Fruit fly (Drosophila melanogaster) whole organism, prepupa: Measurements from ENCODE around the gene Pmvk.

Experiments
- Blimp-1 ChIP-seq: fragments of 200-800 bp; sonication (Bioruptor generic); optimal IDR thresholded peaks from 3 replicates; lab custom pipeline; 2017; ENCODE audit warnings: missing biosample characterization, missing genetic modification characterization, mild to moderate bottlenecking, moderate library complexity, missing genetic modification reagents
- CG11294 ChIP-seq: fragments of 200-800 bp; sonication (Bioruptor generic); IDR thresholded peaks from 2 replicates; pipeline ENCODE4 v1.3.6; 2022; ENCODE audit warnings: missing biosample characterization, missing genetic modification characterization
- CG11762 ChIP-seq: fragments of 200-800 bp; sonication (Bioruptor generic); optimal IDR thresholded peaks from 3 replicates; lab custom pipeline; 2016; ENCODE audit warnings: missing biosample characterization, missing genetic modification characterization; ENCODE audit not compliant: insufficient read depth
- CG11902 ChIP-seq: fragments of 200-800 bp; sonication (Bioruptor generic); optimal IDR thresholded peaks from 3 replicates; lab custom pipeline; 2016; ENCODE audit warnings: missing biosample characterization, missing genetic modification characterization
- CG15336 ChIP-seq: fragments of 200-800 bp; sonication (Bioruptor generic); IDR thresholded peaks from 2 replicates; pipeline ENCODE4 v1.3.6; 2022; ENCODE audit warnings: missing biosample characterization, missing genetic modification characterization
- CG1621 ChIP-seq: fragments of 200-800 bp; sonication (Bioruptor generic); optimal IDR thresholded peaks from 3 replicates; lab custom pipeline; 2018; ENCODE audit warnings: missing biosample characterization, mild to moderate bottlenecking, missing genetic modification characterization
- CG16779 ChIP-seq: fragments of 200-800 bp; sonication (Bioruptor generic); optimal IDR thresholded peaks from 3 replicates; lab custom pipeline; 2017; ENCODE audit warnings: missing biosample characterization, mild to moderate bottlenecking, missing genetic modification characterization
- CG32006 ChIP-seq: fragments of 200-800 bp; sonication (Bioruptor generic); optimal IDR thresholded peaks from 3 replicates; lab custom pipeline; 2017; ENCODE audit warnings: missing biosample characterization, mild to moderate bottlenecking, missing genetic modification characterization
- CG34406 ChIP-seq: fragments of 200-800 bp; sonication (Bioruptor generic); optimal IDR thresholded peaks from 3 replicates; lab custom pipeline; 2016; ENCODE audit warnings: missing biosample characterization, missing genetic modification characterization
- CG4318 ChIP-seq: fragments of 200-800 bp; sonication (Bioruptor generic); optimal IDR thresholded peaks from 3 replicates; lab custom pipeline; 2017; ENCODE audit warnings: missing biosample characterization, mild to moderate bottlenecking, missing genetic modification characterization
- CG6163 ChIP-seq: fragments of 200-800 bp; sonication (Bioruptor generic); IDR thresholded peaks from 3 replicates; pipeline ENCODE4 v1.3.6; 2022; ENCODE audit warnings: missing biosample characterization, missing genetic modification characterization
- CG6276 ChIP-seq: fragments of 200-800 bp; sonication (Bioruptor generic); optimal IDR thresholded peaks from 2 replicates; lab custom pipeline; 2017; ENCODE audit warnings: missing biosample characterization, mild to moderate bottlenecking, missing genetic modification characterization
- CG6792 ChIP-seq: fragments of 200-800 bp; sonication (Bioruptor generic); optimal IDR thresholded peaks from 3 replicates; lab custom pipeline; 2016; ENCODE audit warnings: missing biosample characterization, missing genetic modification characterization
- CG6808 ChIP-seq: fragments of 200-800 bp; sonication (Bioruptor generic); optimal IDR thresholded peaks from 3 replicates; lab custom pipeline; 2017; ENCODE audit warnings: missing biosample characterization, missing genetic modification characterization, mild to moderate bottlenecking, moderate library complexity, missing genetic modification reagents
- CG6854 ChIP-seq: fragments of 200-800 bp; sonication (Bioruptor generic); optimal IDR thresholded peaks from 2 replicates; lab custom pipeline; 2017; ENCODE audit warnings: missing biosample characterization, mild to moderate bottlenecking, missing genetic modification characterization
- CG7368 ChIP-seq: fragments of 200-800 bp; sonication (Bioruptor generic); optimal IDR thresholded peaks from 3 replicates; lab custom pipeline; 2016; ENCODE audit warnings: missing biosample characterization, missing genetic modification characterization
- CG8319 ChIP-seq: fragments of 200-800 bp; sonication (Bioruptor generic); optimal IDR thresholded peaks from 3 replicates; lab custom pipeline; 2016; ENCODE audit warnings: missing biosample characterization, missing genetic modification characterization
- CG8632 ChIP-seq: fragments of 200-800 bp; sonication (Bioruptor generic); optimal IDR thresholded peaks from 3 replicates; lab custom pipeline; 2016; ENCODE audit warnings: missing biosample characterization, missing genetic modification characterization
- Eip75B ChIP-seq: fragments of 200-800 bp; sonication (Bioruptor generic); optimal IDR thresholded peaks from 3 replicates; lab custom pipeline; 2016; ENCODE audit warnings: missing biosample characterization, missing genetic modification characterization
- Eip78C ChIP-seq: fragments of 200-800 bp; sonication (Bioruptor generic); peaks from one replicate; lab custom pipeline; 2016; ENCODE audit warnings: missing biosample characterization, missing genetic modification characterization
- Eip93F ChIP-seq: fragments of 200-800 bp; sonication (Bioruptor generic); optimal IDR thresholded peaks from 2 replicates; lab custom pipeline; 2016; ENCODE audit warnings: missing biosample characterization, mild to moderate bottlenecking, missing genetic modification characterization
- Ets21C ChIP-seq: fragments of 200-800 bp; sonication (Bioruptor generic); optimal IDR thresholded peaks from 3 replicates; lab custom pipeline; 2016; ENCODE audit warnings: missing biosample characterization, missing genetic modification characterization
- Ets96B ChIP-seq: fragments of 200-800 bp; optimal IDR thresholded peaks from 2 replicates; lab custom pipeline; 2019; ENCODE audit warnings: missing biosample characterization, mild to moderate bottlenecking, missing genetic modification characterization, moderate library complexity
- Gug ChIP-seq: fragments of 200-800 bp; sonication (Bioruptor generic); IDR thresholded peaks from 2 replicates; pipeline ENCODE4 v1.3.6; 2022; ENCODE audit warnings: missing biosample characterization, missing genetic modification characterization
- Hr38 ChIP-seq: sonication (Bioruptor generic); optimal IDR thresholded peaks from 2 replicates; lab custom pipeline; 2016; ENCODE audit warnings: missing biosample characterization, missing genetic modification characterization
- Hr39 ChIP-seq: fragments of 200-800 bp; sonication (Bioruptor generic); optimal IDR thresholded peaks from 2 replicates; lab custom pipeline; 2016; ENCODE audit warnings: missing biosample characterization, missing genetic modification characterization
- Hr4 ChIP-seq: fragments of 200-800 bp; sonication (Bioruptor generic); optimal IDR thresholded peaks from 3 replicates; lab custom pipeline; 2016; ENCODE audit warnings: missing biosample characterization, missing genetic modification characterization
- Met ChIP-seq: fragments of 200-800 bp; sonication (Bioruptor generic); optimal IDR thresholded peaks from 3 replicates; lab custom pipeline; 2016; ENCODE audit warnings: missing biosample characterization, missing genetic modification characterization
- Smox ChIP-seq: fragments of 200-800 bp; sonication (Bioruptor generic); optimal IDR thresholded peaks from 3 replicates; lab custom pipeline; 2016; ENCODE audit warnings: missing biosample characterization, missing genetic modification characterization
- Sox102F ChIP-seq: fragments of 200-800 bp; sonication (Bioruptor generic); optimal IDR thresholded peaks from 2 replicates; lab custom pipeline; 2016; ENCODE audit warnings: missing biosample characterization, mild to moderate bottlenecking, missing genetic modification characterization
- Sox15 ChIP-seq: fragments of 200-800 bp; sonication (Bioruptor generic); optimal IDR thresholded peaks from 3 replicates; lab custom pipeline; 2016; ENCODE audit warnings: missing biosample characterization, missing genetic modification characterization
- achi ChIP-seq: fragments of 200-800 bp; sonication (Bioruptor generic); optimal IDR thresholded peaks from 3 replicates; lab custom pipeline; 2016; ENCODE audit warnings: missing biosample characterization, missing genetic modification characterization
- cyc ChIP-seq: fragments of 200-800 bp; sonication (Bioruptor generic); optimal IDR thresholded peaks from 3 replicates; lab custom pipeline; 2016; ENCODE audit warnings: missing biosample characterization, missing genetic modification characterization
- dac ChIP-seq: fragments of 200-800 bp; sonication (Bioruptor generic); optimal IDR thresholded peaks from 2 replicates; lab custom pipeline; 2017; ENCODE audit warnings: missing biosample characterization, mild to moderate bottlenecking, missing genetic modification characterization
- dsx ChIP-seq: fragments of 200-800 bp; optimal IDR thresholded peaks from 3 replicates; lab custom pipeline; 2019; ENCODE audit warnings: missing biosample characterization, mild to moderate bottlenecking, missing genetic modification characterization, moderate library complexity; ENCODE audit not compliant: poor library complexity, severe bottlenecking
- eg ChIP-seq: fragments of 200-800 bp; sonication (Bioruptor generic); IDR thresholded peaks from 3 replicates; pipeline ENCODE4 v1.3.6; 2022; ENCODE audit warnings: missing biosample characterization, missing genetic modification characterization
- esn ChIP-seq: fragments of 200-800 bp; sonication (Bioruptor generic); optimal IDR thresholded peaks from 2 replicates; lab custom pipeline; 2016; ENCODE audit warnings: missing biosample characterization, mild to moderate bottlenecking, missing genetic modification characterization, moderate library complexity
- fd59A ChIP-seq: fragments of 200-800 bp; sonication (Bioruptor generic); optimal IDR thresholded peaks from 2 replicates; lab custom pipeline; 2017; ENCODE audit warnings: missing biosample characterization, mild to moderate bottlenecking, missing genetic modification characterization, missing genetic modification reagents
- fd85E ChIP-seq: fragments of 200-800 bp; sonication (Bioruptor generic); optimal IDR thresholded peaks from 3 replicates; lab custom pipeline; 2016; ENCODE audit warnings: missing biosample characterization, missing genetic modification characterization
- fkh ChIP-seq: fragments of 200-800 bp; sonication (Bioruptor generic); optimal IDR thresholded peaks from 3 replicates; lab custom pipeline; 2017; ENCODE audit warnings: missing biosample characterization, mild to moderate bottlenecking, missing genetic modification characterization, moderate library complexity
- lz ChIP-seq: fragments of 200-800 bp; sonication (Bioruptor generic); optimal IDR thresholded peaks from 3 replicates; lab custom pipeline; 2016; ENCODE audit warnings: missing biosample characterization, missing genetic modification characterization
- net ChIP-seq: fragments of 200-800 bp; sonication (Bioruptor generic); optimal IDR thresholded peaks from 3 replicates; lab custom pipeline; 2016; ENCODE audit warnings: missing biosample characterization, missing genetic modification characterization
- salr ChIP-seq, 2 experiments: fragments of 200-800 bp; sonication (Bioruptor generic); optimal IDR thresholded peaks; 3 replicates each; lab custom pipeline; 2016 to 2018; ENCODE audit warnings: missing biosample characterization in 2 of 2, missing genetic modification characterization in 2 of 2, mild to moderate bottlenecking in 1 of 2
- ss ChIP-seq, 2 experiments: fragments of 200-800 bp; sonication (Bioruptor generic); optimal IDR thresholded peaks; 2 replicates in 1 of 2; 3 replicates in 1 of 2; lab custom pipeline; 2017 to 2018; ENCODE audit warnings: mild to moderate bottlenecking in 2 of 2, missing biosample characterization in 2 of 2, missing genetic modification characterization in 2 of 2, moderate library complexity in 1 of 2
- topi ChIP-seq: fragments of 200-800 bp; sonication (Bioruptor generic); optimal IDR thresholded peaks from 3 replicates; lab custom pipeline; 2016; ENCODE audit warnings: missing biosample characterization, missing genetic modification characterization
- vri ChIP-seq: fragments of 200-800 bp; sonication (Bioruptor generic); optimal IDR thresholded peaks from 3 replicates; lab custom pipeline; 2016; ENCODE audit warnings: missing biosample characterization, mild to moderate bottlenecking, missing genetic modification characterization

Gene Pmvk

dm6 chr2L:19576299-19576971 is 3.7 kb downstream of the Pmvk start:
- TF ChIP-seq CG16779 (tag; lab: Kevin White, UChicago): peak; percentile 3
- peak; percentile 73 for TF ChIP-seq fkh (GFP tag; lab: Kevin White, UChicago)
- peak; percentile 32 for TF ChIP-seq fd85E (GFP tag; lab: Kevin White, UChicago)
- TF ChIP-seq Met (GFP tag; lab: Kevin White, UChicago): no peak
- no peak for TF ChIP-seq Gug
- peak; percentile 63; the same call in 2 of the 3 replicates for TF ChIP-seq CG6163 (GFP tag; lab: Robert Waterston, UW)
- TF ChIP-seq dsx (GFP tag; lab: Kevin White, UChicago): no peak
- no peak for TF ChIP-seq CG8632 (GFP tag; lab: Kevin White, UChicago)
- TF ChIP-seq CG32006 (GFP tag; lab: Kevin White, UChicago): peak; percentile 20
- peak; percentile 3 for TF ChIP-seq CG6854
- TF ChIP-seq lz (GFP tag; lab: Kevin White, UChicago): no peak
- peak; percentile 87 for TF ChIP-seq Eip78C (GFP tag; lab: Kevin White, UChicago)
- peak; percentile 22 for TF ChIP-seq Eip75B (GFP tag; lab: Kevin White, UChicago)
- TF ChIP-seq Blimp-1 (GFP tag; lab: Kevin White, UChicago): peak; percentile 12
- TF ChIP-seq ss (GFP tag; optimal IDR thresholded peaks at IDR 0.05; lab: Kevin White, UChicago): peak in 1 of 2 experiments; percentile 22
- TF ChIP-seq fd59A (GFP tag; lab: Kevin White, UChicago): peak; percentile 31
- TF ChIP-seq CG1621: no peak
- peak; percentile 1 for TF ChIP-seq Sox102F (GFP tag; lab: Kevin White, UChicago)
- TF ChIP-seq Hr38 (GFP tag; lab: Kevin White, UChicago): no peak
- 0 out of 3 replicates have a peak, but pooled peaks have one; percentile 33 for TF ChIP-seq eg (GFP tag; lab: Robert Waterston, UW)

- TF ChIP-seq Hr39 (GFP tag; lab: Kevin White, UChicago): peak; percentile 97
- TF ChIP-seq CG4318 (GFP tag; lab: Kevin White, UChicago): peak; percentile 99
- TF ChIP-seq CG6792 (GFP tag; lab: Kevin White, UChicago): peak; percentile 93
- peak; percentile 91 for TF ChIP-seq CG11294 (GFP tag; lab: Robert Waterston, UW)
- peak; percentile 95 for TF ChIP-seq CG34406 (GFP tag; lab: Kevin White, UChicago)
- TF ChIP-seq dac (GFP tag; lab: Kevin White, UChicago): peak; percentile 97
- TF ChIP-seq CG8319 (GFP tag; lab: Kevin White, UChicago): peak; percentile 95
- peak; percentile 96 for TF ChIP-seq Sox102F (GFP tag; lab: Kevin White, UChicago)
- TF ChIP-seq CG7368 (GFP tag; lab: Kevin White, UChicago): peak; percentile 93
- peak; percentile 96 for TF ChIP-seq CG6276
- TF ChIP-seq Hr4: peak; percentile 98
- peak; percentile 94 for TF ChIP-seq CG16779 (tag; lab: Kevin White, UChicago)
- TF ChIP-seq Ets21C (GFP tag; lab: Kevin White, UChicago): peak; percentile 95
- TF ChIP-seq esn: peak; percentile 97
- peak; percentile 96 for TF ChIP-seq Smox (GFP tag; lab: Kevin White, UChicago)
- TF ChIP-seq vri: peak; percentile 89
- TF ChIP-seq net (GFP tag; lab: Kevin White, UChicago): peak; percentile 97
- peak; percentile 94 for TF ChIP-seq Sox15 (GFP tag; lab: Kevin White, UChicago)
- TF ChIP-seq salr (GFP tag; optimal IDR thresholded peaks at IDR 0.05; lab: Kevin White, UChicago): peak; percentile 92 to 98
- TF ChIP-seq Ets96B (tag; lab: Kevin White, UChicago): peak; percentile 97
- no peak for TF ChIP-seq Eip93F
- TF ChIP-seq achi (GFP tag; lab: Kevin White, UChicago): peak; percentile 96
- TF ChIP-seq CG6808 (GFP tag; lab: Kevin White, UChicago): peak; percentile 94
- peak; percentile 96 for TF ChIP-seq CG15336 (GFP tag; lab: Robert Waterston, UW)
- peak; percentile 98 for TF ChIP-seq topi (GFP tag; lab: Kevin White, UChicago)
- TF ChIP-seq Gug: peak; percentile 93
- TF ChIP-seq CG8632 (GFP tag; lab: Kevin White, UChicago): peak; percentile 94
- TF ChIP-seq Eip78C (GFP tag; lab: Kevin White, UChicago): peak; percentile 99
- peak; percentile 95 for TF ChIP-seq CG11762 (GFP tag; lab: Kevin White, UChicago)
- TF ChIP-seq eg (GFP tag; lab: Robert Waterston, UW): peak; percentile 94
- peak; percentile 79 for TF ChIP-seq fkh (GFP tag; lab: Kevin White, UChicago)
- TF ChIP-seq Met (GFP tag; lab: Kevin White, UChicago): peak; percentile 97
- TF ChIP-seq CG11902: peak; percentile 93
- peak; percentile 97 for TF ChIP-seq cyc (GFP tag; lab: Kevin White, UChicago)
- peak; percentile 97 for TF ChIP-seq lz (GFP tag; lab: Kevin White, UChicago)
Observed at dm6 chr2L:19575626-19576298, 4.4 kb downstream of the Pmvk start.
